Worm (Caenorhabditis elegans) whole organism, L3 larva: ENCODE results near the gene zer-1.

Experiments
- ZK546.5 ChIP-seq: sonication (generic microtip); optimal IDR thresholded peaks from 2 replicates; lab custom pipeline; 2017; ENCODE audit warnings: missing biosample characterization, missing genetic modification characterization
- fos-1 ChIP-seq: fragments of 150-350 bp; optimal IDR thresholded peaks from 2 replicates; lab custom pipeline; 2014; ENCODE audit warnings: missing biosample characterization, missing genetic modification characterization

DNA sequence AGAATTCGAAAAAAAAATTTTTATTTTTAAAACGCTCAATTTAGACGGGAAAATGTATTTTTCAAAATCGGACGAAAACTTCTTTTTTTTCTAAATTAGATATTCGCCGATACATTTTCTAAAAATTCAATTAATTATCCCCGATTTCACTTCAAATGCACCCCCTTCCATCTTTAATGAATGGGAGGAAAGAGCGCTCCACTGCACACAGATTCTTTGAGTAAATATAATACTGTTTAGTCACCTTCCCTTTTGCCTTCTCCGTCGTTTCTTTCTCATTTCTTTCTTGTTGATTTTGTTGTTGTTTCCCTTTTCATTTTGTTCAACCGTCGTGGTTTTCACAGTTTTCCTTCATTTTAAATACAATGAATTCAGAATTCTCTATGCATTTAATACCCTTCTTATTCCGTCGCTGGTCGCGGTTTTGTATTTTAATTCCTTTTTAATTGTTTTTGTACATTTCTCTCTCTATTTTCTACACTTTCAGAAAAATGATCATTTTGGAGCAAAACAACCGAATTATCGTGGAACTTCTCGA, 24.7 kb downstream of the zer-1 start, which contains the start of gene arx-4:
- no peak for TF ChIP-seq ZK546.5
- no peak for TF ChIP-seq fos-1 (tag; lab: Kevin White, UChicago)
